Fruit fly (Drosophila melanogaster): ENCODE results near the gene OtopLc.

- TF ChIP-seq Myc (optimal IDR thresholded peaks at IDR 0.05) (no peak), dl (GFP tag; optimal IDR thresholded peaks at IDR 0.05; ENCODE audit: insufficient read depth in 1 of 2, partially characterized antibody in 2 of 2) (no peak), lola (GFP tag; optimal IDR thresholded peaks at IDR 0.05) (no peak), N (GFP tag; optimal IDR thresholded peaks at IDR 0.05) (peak; percentile 32), rgr (GFP tag; optimal IDR thresholded peaks at IDR 0.05) (peak; percentile 31), br (GFP tag; optimal IDR thresholded peaks at IDR 0.05) (peak; percentile 2), Hr78 (GFP tag; optimal IDR thresholded peaks at IDR 0.05) (no peak), CrebA (GFP tag; optimal IDR thresholded peaks at IDR 0.05; ENCODE audit: borderline replicate concordance) (no peak)
Measured at dm6 chrX:5665902-5666301, 3.2 kb upstream of the OtopLc start, which contains the start of the genes Sirt4 and CG4119.
